Worm (Caenorhabditis elegans) whole organism, young adult: ENCODE measurements around the gene Y4C6B.1.
A peak's percentile ranks its signal among the peaks of the same experiment; 100 is the strongest.

Source experiments
- B0019.2 ChIP-seq: fragments of 200-800 bp; sonication (Bioruptor generic); conservative IDR thresholded peaks from 2 replicates; pipeline ENCODE4 v1.3.6; 2022; ENCODE audit warnings: missing genetic modification reagents, missing genetic modification characterization, missing compliant biosample characterization
- B0336.3 ChIP-seq: fragments of 200-800 bp; sonication (Bioruptor generic); IDR thresholded peaks from 2 replicates; pipeline ENCODE4 v1.3.6; 2022; ENCODE audit warnings: missing genetic modification characterization, missing compliant biosample characterization
- C06A6.2 ChIP-seq: fragments of 200-800 bp; sonication (Bioruptor generic); conservative IDR thresholded peaks from 2 replicates; pipeline ENCODE4 v1.3.6; 2022; ENCODE audit warnings: missing genetic modification characterization, missing compliant biosample characterization
- C17E4.6 ChIP-seq: fragments of 200-800 bp; sonication (Bioruptor generic); IDR thresholded peaks from 2 replicates; pipeline ENCODE4 v1.3.6; 2022; ENCODE audit warnings: missing genetic modification reagents, missing genetic modification characterization, missing compliant biosample characterization
- F52B5.7 ChIP-seq: sonication (generic microtip); optimal IDR thresholded peaks from 2 replicates; lab custom pipeline; 2016; ENCODE audit warnings: mild to moderate bottlenecking, missing genetic modification characterization, missing compliant biosample characterization
- F55B11.4 ChIP-seq: sonication (generic microtip); optimal IDR thresholded peaks from 2 replicates; lab custom pipeline; 2016; ENCODE audit warnings: missing compliant biosample characterization, missing genetic modification characterization, borderline replicate concordance; ENCODE audit not compliant: insufficient read depth
- F57C9.4 ChIP-seq: sonication (generic microtip); optimal IDR thresholded peaks from 2 replicates; lab custom pipeline; 2017; ENCODE audit warnings: mild to moderate bottlenecking, missing genetic modification characterization, missing compliant biosample characterization
- K12H6.12 ChIP-seq: fragments of 200-800 bp; sonication (Bioruptor generic); optimal IDR thresholded peaks from 2 replicates; lab custom pipeline; 2018; ENCODE audit warnings: mild to moderate bottlenecking, missing genetic modification characterization, missing compliant biosample characterization
- T26A5.8 ChIP-seq: sonication (generic microtip); optimal IDR thresholded peaks from 2 replicates; lab custom pipeline; 2016; ENCODE audit warnings: missing genetic modification characterization, missing compliant biosample characterization
- Y67H2A.10 ChIP-seq: fragments of 200-800 bp; sonication (Bioruptor generic); conservative IDR thresholded peaks from 2 replicates; pipeline ENCODE4 v1.3.6; 2022; ENCODE audit warnings: missing genetic modification reagents, missing genetic modification characterization, missing compliant biosample characterization
- atf-7 ChIP-seq: sonication (generic microtip); optimal IDR thresholded peaks from 2 replicates; lab custom pipeline; 2017; ENCODE audit warnings: mild to moderate bottlenecking, missing genetic modification characterization, missing compliant biosample characterization
- attf-6 ChIP-seq: fragments of 200-800 bp; sonication (Bioruptor generic); IDR thresholded peaks from 2 replicates; pipeline ENCODE4 v1.3.6; 2022; ENCODE audit warnings: missing genetic modification reagents, missing genetic modification characterization, missing compliant biosample characterization
- bed-1 ChIP-seq: fragments of 200-800 bp; sonication (Bioruptor generic); IDR thresholded peaks from 2 replicates; pipeline ENCODE4 v1.3.6; 2022; ENCODE audit warnings: missing genetic modification reagents, missing genetic modification characterization, missing compliant biosample characterization
- ceh-27 ChIP-seq: fragments of 200-800 bp; sonication (Bioruptor generic); optimal IDR thresholded peaks from 2 replicates; lab custom pipeline; 2018; ENCODE audit warnings: mild to moderate bottlenecking, missing genetic modification characterization, moderate library complexity, missing compliant biosample characterization
- ceh-40 ChIP-seq: fragments of 200-800 bp; sonication (Bioruptor generic); IDR thresholded peaks from 2 replicates; pipeline ENCODE4 v1.3.6; 2022; ENCODE audit warnings: missing genetic modification characterization, missing compliant biosample characterization
- ceh-58 ChIP-seq: fragments of 200-800 bp; sonication (Bioruptor generic); IDR thresholded peaks from 2 replicates; pipeline ENCODE4 v1.3.6; 2022; ENCODE audit warnings: missing genetic modification characterization, missing compliant biosample characterization
- ceh-79 ChIP-seq: sonication (generic microtip); optimal IDR thresholded peaks from 2 replicates; lab custom pipeline; 2017; ENCODE audit warnings: mild to moderate bottlenecking, missing genetic modification characterization, missing compliant biosample characterization
- die-1 ChIP-seq: sonication (generic microtip); optimal IDR thresholded peaks from 2 replicates; lab custom pipeline; 2016; ENCODE audit warnings: missing genotype, mild to moderate bottlenecking, missing genetic modification characterization, missing compliant biosample characterization
- dox-1 ChIP-seq: fragments of 200-800 bp; sonication (Bioruptor generic); IDR thresholded peaks from 2 replicates; pipeline ENCODE4 v1.3.6; 2022; ENCODE audit warnings: missing genetic modification reagents, missing genetic modification characterization, missing compliant biosample characterization
- efl-1 ChIP-seq: fragments of 150-350 bp; optimal IDR thresholded peaks from 2 replicates; lab custom pipeline; 2014; ENCODE audit warnings: missing biosample characterization, missing genetic modification reagents, missing genetic modification characterization
- ekl-4 ChIP-seq: fragments of 200-800 bp; sonication (Bioruptor generic); IDR thresholded peaks from 2 replicates; pipeline ENCODE4 v1.3.6; 2022; ENCODE audit warnings: missing genetic modification reagents, missing genetic modification characterization, missing compliant biosample characterization
- him-1 ChIP-seq: sonication (generic microtip); optimal IDR thresholded peaks from 2 replicates; lab custom pipeline; 2016; ENCODE audit warnings: missing genotype, missing genetic modification reagents, missing genetic modification characterization, missing compliant biosample characterization
- lir-1 ChIP-seq: fragments of 200-800 bp; sonication (Bioruptor generic); conservative IDR thresholded peaks from 2 replicates; pipeline ENCODE4 v1.3.6; 2022; ENCODE audit warnings: missing genetic modification reagents, missing genetic modification characterization, missing compliant biosample characterization
- madf-6 ChIP-seq: fragments of 200-800 bp; sonication (Bioruptor generic); IDR thresholded peaks from 2 replicates; pipeline ENCODE4 v1.3.6; 2022; ENCODE audit warnings: missing genetic modification reagents, missing genetic modification characterization, missing compliant biosample characterization
- mcd-1 ChIP-seq: fragments of 200-800 bp; sonication (Bioruptor generic); IDR thresholded peaks from 2 replicates; pipeline ENCODE4 v1.3.6; 2022; ENCODE audit warnings: missing genetic modification reagents, missing genetic modification characterization, missing compliant biosample characterization
- nhr-120 ChIP-seq: fragments of 200-800 bp; sonication (Bioruptor generic); IDR thresholded peaks from 2 replicates; pipeline ENCODE4 v1.3.6; 2022; ENCODE audit warnings: missing genetic modification characterization, missing compliant biosample characterization
- sea-2 ChIP-seq: fragments of 200-800 bp; sonication (Bioruptor generic); IDR thresholded peaks from 2 replicates; pipeline ENCODE4 v1.3.6; 2022; ENCODE audit warnings: missing genetic modification characterization, missing compliant biosample characterization
- snpc-4 ChIP-seq, 5 experiments: fragments of 150-350 bp in 1 of 5; sonication (generic microtip) in 4 of 5; optimal IDR thresholded peaks; 2 replicates each; lab custom pipeline; 2014 to 2018; ENCODE audit warnings: missing genetic modification characterization in 5 of 5, missing biosample characterization in 3 of 5, antibody characterized with exemption in 2 of 5, mild to moderate bottlenecking in 2 of 5, missing compliant biosample characterization in 2 of 5, missing genotype in 2 of 5, moderate library complexity in 2 of 5, missing genetic modification reagents in 1 of 5
- somi-1 ChIP-seq: fragments of 200-800 bp; sonication (Bioruptor generic); optimal IDR thresholded peaks from 2 replicates; lab custom pipeline; 2018; ENCODE audit warnings: mild to moderate bottlenecking, missing genetic modification characterization, missing compliant biosample characterization
- sptf-2 ChIP-seq: fragments of 200-800 bp; sonication (Bioruptor generic); optimal IDR thresholded peaks from 2 replicates; lab custom pipeline; 2018; ENCODE audit warnings: mild to moderate bottlenecking, missing genetic modification characterization, missing compliant biosample characterization
- tbp1 ChIP-seq: fragments of 200-800 bp; sonication (Bioruptor generic); optimal IDR thresholded peaks from 2 replicates; lab custom pipeline; 2018; ENCODE audit warnings: mild to moderate bottlenecking, missing genetic modification characterization, missing compliant biosample characterization
- tlf-1 ChIP-seq: fragments of 200-800 bp; sonication (Bioruptor generic); optimal IDR thresholded peaks from 2 replicates; lab custom pipeline; 2018; ENCODE audit warnings: mild to moderate bottlenecking, missing genetic modification characterization, missing compliant biosample characterization
- ztf-25 ChIP-seq: fragments of 200-800 bp; sonication (Bioruptor generic); IDR thresholded peaks from 2 replicates; pipeline ENCODE4 v1.3.6; 2022; ENCODE audit warnings: missing genetic modification reagents, missing genetic modification characterization, missing compliant biosample characterization
- ztf-6 ChIP-seq: fragments of 200-800 bp; sonication (Bioruptor generic); IDR thresholded peaks from 2 replicates; pipeline ENCODE4 v1.3.6; 2022; ENCODE audit warnings: missing genetic modification reagents, missing genetic modification characterization, missing compliant biosample characterization

Y4C6B.1 gene

DNA sequence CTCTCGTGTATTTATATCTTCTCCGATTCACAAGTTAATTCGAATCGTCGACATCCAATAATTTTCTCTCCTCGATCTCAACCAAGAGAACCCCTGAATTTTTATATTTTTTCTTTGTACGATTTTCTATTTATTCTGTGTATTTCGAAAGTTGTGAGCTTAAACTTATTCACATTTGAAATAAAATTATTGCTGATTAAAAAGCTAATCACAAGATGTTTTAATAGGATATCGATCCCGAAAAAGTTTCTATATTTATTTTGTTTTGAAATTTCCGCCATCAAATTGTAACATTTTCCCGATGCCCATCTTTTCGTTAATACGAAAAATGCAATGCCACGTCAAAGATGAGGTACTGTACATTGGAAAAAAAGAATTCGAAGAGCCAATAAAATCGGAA is 42.5 kb downstream of the Y4C6B.1 start, which contains the start of gene ZK616.3:
TSS of gene ZK616.3 (plus strand) at position 301 of the 400 bp plus-strand sequence.
- TF ChIP-seq T26A5.8 (tag; lab: Kevin White, UChicago) (no peak), snpc-4 (GFP tag; optimal IDR thresholded peaks at IDR 0.05; lab: Kevin White, UChicago) (peak; percentile 10), snpc-4 (tag; optimal IDR thresholded peaks at IDR 0.05; lab: Kevin White, UChicago) (peak in 1 of 4 experiments; percentile 53)
- TF ChIP-seq, all 124 proteins: peak for 1

DNA sequence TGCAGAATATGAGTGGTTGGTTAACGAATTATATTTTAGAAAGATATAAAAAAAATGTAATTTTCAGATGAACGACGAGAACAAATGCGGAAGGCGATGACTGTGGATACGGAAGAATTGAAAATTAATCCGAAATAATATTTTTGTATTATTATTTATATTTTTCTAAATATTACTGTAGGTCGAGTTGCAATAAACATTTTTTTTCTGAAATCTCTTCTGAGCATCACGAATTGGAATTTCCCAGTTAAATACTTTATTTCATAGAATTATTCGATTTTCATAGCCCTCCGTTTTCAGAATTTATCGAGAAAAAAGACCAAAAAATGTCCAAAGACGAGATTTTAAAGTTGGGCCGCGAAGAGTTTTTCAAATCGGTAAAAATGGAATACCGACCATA is 43.3 kb downstream of the Y4C6B.1 start, which contains the start of gene ZK616.2:
TSS of gene ZK616.2 (plus strand) at position 301 of the 400 bp plus-strand sequence.
- no peak for TF ChIP-seq bed-1 (GFP tag; lab: Robert Waterston, UW)
- no peak for TF ChIP-seq ceh-58
- TF ChIP-seq die-1, result no peak
- TF ChIP-seq F52B5.7, result no peak
- no peak for TF ChIP-seq tlf-1 (GFP tag; lab: Kevin White, UChicago)
- no peak for TF ChIP-seq ceh-27 (GFP tag; lab: Kevin White, UChicago)
- no peak for TF ChIP-seq lir-1 (GFP tag; lab: Robert Waterston, UW)
- TF ChIP-seq sea-2, result no peak
- TF ChIP-seq mcd-1, result no peak
- no peak for TF ChIP-seq nhr-120 (GFP tag; lab: Robert Waterston, UW)
- TF ChIP-seq, all 124 proteins: peak for 0

DNA sequence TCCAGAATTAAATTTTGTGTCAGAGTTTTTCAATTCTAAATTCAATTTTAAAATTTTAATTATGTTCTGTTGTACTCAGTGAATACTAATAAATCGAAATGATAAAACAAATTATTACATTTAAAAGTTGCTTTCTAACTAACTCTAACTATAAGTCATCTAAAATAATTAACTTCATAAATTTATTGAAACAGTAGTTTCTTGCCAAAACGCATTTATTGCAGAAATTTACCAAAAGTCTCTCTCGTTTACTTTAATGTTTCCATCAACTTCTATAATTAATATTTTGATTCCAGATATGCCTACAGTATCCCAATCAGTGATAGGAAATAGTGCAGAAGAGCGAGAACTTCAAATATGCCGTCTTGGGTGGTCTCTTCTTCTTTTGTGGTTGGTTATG is 46.3 kb downstream of the Y4C6B.1 start, which contains the start of gene ZK616.1:
TSS of gene ZK616.1 (plus strand) at position 301 of the 400 bp plus-strand sequence.
- TF ChIP-seq ekl-4 (GFP tag; lab: Robert Waterston, UW) (no peak), F57C9.4 (tag; lab: Kevin White, UChicago) (no peak), ztf-25 (no peak), atf-7 (no peak), C17E4.6 (no peak), B0336.3 (GFP tag; lab: Robert Waterston, UW) (no peak), madf-6 (no peak), tbp1 (GFP tag; lab: Kevin White, UChicago) (no peak), B0019.2 (GFP tag; lab: Robert Waterston, UW) (no peak), him-1 (no peak), F55B11.4 (tag; lab: Kevin White, UChicago) (no peak), Y67H2A.10 (GFP tag; lab: Robert Waterston, UW) (no peak), C06A6.2 (GFP tag; lab: Robert Waterston, UW) (no peak), dox-1 (GFP tag; lab: Robert Waterston, UW) (no peak), somi-1 (GFP tag; lab: Kevin White, UChicago) (no peak), nhr-120 (GFP tag; lab: Robert Waterston, UW) (no peak), attf-6 (GFP tag; lab: Robert Waterston, UW) (no peak), ztf-6 (GFP tag; lab: Robert Waterston, UW) (no peak)
- TF ChIP-seq, all 124 proteins: peak for 0

DNA sequence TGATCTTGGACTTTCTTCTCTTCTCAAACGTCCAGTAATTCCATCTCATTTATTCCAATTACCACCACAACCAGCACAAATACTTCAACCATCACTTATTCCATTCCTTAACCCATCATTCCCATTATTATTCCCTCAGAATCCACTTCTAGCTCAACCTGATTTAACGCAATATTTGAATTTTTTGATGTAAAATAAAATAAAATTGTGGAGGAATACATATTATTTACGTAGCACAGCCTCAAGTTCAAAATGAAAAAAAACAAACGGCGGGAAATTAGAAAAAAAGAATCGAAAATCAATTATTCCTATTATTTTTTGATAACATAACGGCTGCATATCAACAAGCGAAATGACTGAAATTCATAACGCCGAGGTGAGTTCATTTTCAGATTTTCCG is 51.1 kb downstream of the Y4C6B.1 start, which contains the start of gene ZK616.61:
TSS of gene ZK616.61 (plus strand) at position 301 of the 400 bp plus-strand sequence.
- TF ChIP-seq efl-1 (no peak), ceh-79 (tag; lab: Kevin White, UChicago) (no peak), ceh-40 (no peak), T26A5.8 (tag; lab: Kevin White, UChicago) (no peak), sptf-2 (no peak), F57C9.4 (tag; lab: Kevin White, UChicago) (no peak), K12H6.12 (tag; lab: Kevin White, UChicago) (no peak)
